Worm (Caenorhabditis elegans): ENCODE results near the gene krr-1.

The krr-1 gene

DNA sequence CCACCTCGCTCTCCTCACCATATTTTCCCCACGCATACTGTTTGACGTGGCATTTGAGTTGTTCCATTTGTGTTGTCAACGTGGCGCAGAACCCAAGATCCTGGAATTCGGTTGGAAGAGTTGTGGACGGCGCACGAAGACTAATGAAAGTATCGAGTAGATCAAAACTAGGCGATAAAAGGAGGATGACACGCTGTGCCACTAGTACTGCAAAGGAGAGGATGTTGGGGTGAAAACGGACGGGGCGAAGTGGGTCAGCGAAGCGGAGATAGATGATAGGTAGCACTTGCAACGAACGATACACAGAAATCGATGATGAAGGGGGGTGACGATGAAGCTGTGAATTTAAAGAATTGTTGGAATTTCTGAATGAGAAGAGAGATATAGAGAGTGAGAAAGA lies 16.0 kb downstream of the krr-1 start, which contains the start of gene C05C8.7:
Gene C05C8.7 (minus strand): TSS at position 100 of the 400 bp plus-strand sequence.
- TF ChIP-seq akir-1 (GFP tag; optimal IDR thresholded peaks at IDR 0.05) (no peak), let-607 (tag; optimal IDR thresholded peaks at IDR 0.05) (no peak), attf-6 (GFP tag; IDR thresholded peaks at IDR 0.05) (no peak), efl-1 (GFP tag; optimal IDR thresholded peaks at IDR 0.05) (no peak), F10E7.11 (tag; optimal IDR thresholded peaks at IDR 0.05) (no peak), F23B12.7 (tag; optimal IDR thresholded peaks at IDR 0.05; ENCODE audit: insufficient read depth) (no peak), ccch-3 (GFP tag; optimal IDR thresholded peaks at IDR 0.05) (no peak), madf-10 (tag; optimal IDR thresholded peaks at IDR 0.05) (no peak), ztf-26 (tag; optimal IDR thresholded peaks at IDR 0.05) (no peak), pbrm-1 (GFP tag; IDR thresholded peaks at IDR 0.05) (no peak), hlh-26 (GFP tag; conservative IDR thresholded peaks at IDR 0.05) (no peak), lin-26 (GFP tag; IDR thresholded peaks at IDR 0.05) (no peak), mel-28 (tag; optimal IDR thresholded peaks at IDR 0.05; ENCODE audit: borderline replicate concordance) (no peak), mxl-1 (tag; optimal IDR thresholded peaks at IDR 0.05) (no peak), hmg-1.2 (GFP tag; IDR thresholded peaks at IDR 0.05) (no peak), bed-2 (GFP tag; IDR thresholded peaks at IDR 0.05) (no peak), nfyb-1 (GFP tag; IDR thresholded peaks at IDR 0.05) (no peak), lsy-27 (tag; optimal IDR thresholded peaks at IDR 0.05; ENCODE audit: borderline replicate concordance, insufficient read depth) (no peak), mcd-1 (GFP tag; IDR thresholded peaks at IDR 0.05) (no peak)

DNA sequence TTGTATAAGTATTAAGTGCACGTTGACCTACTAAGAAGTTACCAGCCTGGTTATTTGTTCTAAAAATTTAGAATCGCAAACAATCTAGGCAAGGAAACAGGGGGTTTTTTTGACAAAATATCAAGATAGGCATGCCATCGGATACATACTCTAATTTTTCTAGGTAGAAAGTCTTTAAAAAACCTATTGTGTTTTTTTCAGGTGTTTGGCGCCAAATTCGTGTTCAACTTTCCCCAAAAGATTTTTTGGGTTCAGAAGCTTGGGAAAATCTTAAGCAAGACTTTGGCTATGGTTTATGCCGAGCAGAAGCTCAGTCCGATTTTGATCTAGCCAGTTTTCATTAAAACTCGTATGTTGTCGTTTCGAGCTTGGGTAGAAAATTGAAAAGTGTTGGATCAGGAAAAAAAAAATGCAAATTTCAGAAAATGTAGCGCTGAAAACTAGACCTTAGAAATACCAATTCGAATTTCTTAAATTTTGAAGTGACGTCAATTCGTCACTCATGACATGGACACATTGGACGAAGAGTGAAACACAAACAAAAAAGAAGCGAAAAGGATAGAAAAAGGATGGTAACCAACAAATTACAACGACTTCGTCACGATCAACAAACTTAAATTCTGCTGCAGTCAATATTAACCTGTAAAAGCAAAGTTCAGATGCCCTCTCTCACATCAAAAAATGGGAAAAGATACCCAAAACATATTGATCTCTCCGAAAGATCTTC lies 17.4 kb downstream of the krr-1 start:
- TF ChIP-seq lsy-27 (tag; optimal IDR thresholded peaks at IDR 0.05; ENCODE audit: borderline replicate concordance, insufficient read depth) (no peak), him-1 (tag; optimal IDR thresholded peaks at IDR 0.05) (no peak), ztf-26 (tag; optimal IDR thresholded peaks at IDR 0.05) (no peak), egl-18 (GFP tag; IDR thresholded peaks at IDR 0.05) (no peak), tlf-1 (GFP tag; optimal IDR thresholded peaks at IDR 0.05) (no peak), hsf-1 (GFP tag; IDR thresholded peaks at IDR 0.05) (no peak), F33H1.4 (GFP tag; IDR thresholded peaks at IDR 0.05) (no peak), F10E7.11 (tag; optimal IDR thresholded peaks at IDR 0.05) (no peak), nhr-90 (tag; optimal IDR thresholded peaks at IDR 0.05) (no peak), snpc-1.1 (tag; optimal IDR thresholded peaks at IDR 0.05; ENCODE audit: insufficient read depth) (no peak), ceh-100 (GFP tag; IDR thresholded peaks at IDR 0.05) (no peak), sea-2 (GFP tag; IDR thresholded peaks at IDR 0.05) (no peak), repo-1 (tag; optimal IDR thresholded peaks at IDR 0.05) (no peak), sdz-38 (tag; optimal IDR thresholded peaks at IDR 0.05) (no peak), lin-40 (tag; optimal IDR thresholded peaks at IDR 0.05) (no peak)

DNA sequence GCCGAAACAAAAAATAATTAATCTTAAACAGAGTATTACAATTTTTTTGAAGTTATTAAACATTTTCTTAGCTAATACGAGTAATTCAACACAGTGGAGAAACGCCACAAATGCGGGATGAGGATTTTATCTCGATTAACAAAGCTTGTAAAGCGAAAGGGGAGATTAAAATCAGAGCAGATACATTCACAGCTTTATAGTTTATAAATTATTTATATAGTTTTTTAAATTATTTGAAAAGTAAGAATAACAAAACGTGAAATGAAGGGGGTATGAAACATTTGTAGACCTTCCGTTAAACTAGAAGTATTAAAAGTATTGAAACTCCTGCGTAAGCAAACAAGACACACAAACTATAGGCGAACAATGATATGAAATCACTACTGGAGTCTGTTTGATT lies 24.1 kb downstream of the krr-1 start, which contains the start of gene C05C8.8:
Gene C05C8.8 (minus strand): TSS at position 101 of the 400 bp plus-strand sequence.
- TF ChIP-seq tlf-1 (GFP tag; optimal IDR thresholded peaks at IDR 0.05), result no peak
- TF ChIP-seq pbrm-1 (GFP tag; IDR thresholded peaks at IDR 0.05), result no peak
- TF ChIP-seq snpc-3.4 (tag; optimal IDR thresholded peaks at IDR 0.05), result no peak
- TF ChIP-seq ztf-6 (GFP tag; IDR thresholded peaks at IDR 0.05), result no peak
- no peak for TF ChIP-seq mcd-1 (GFP tag; IDR thresholded peaks at IDR 0.05)
- TF ChIP-seq rec-8 (tag; optimal IDR thresholded peaks at IDR 0.05), result no peak
- no peak for TF ChIP-seq F55B11.4 (tag; optimal IDR thresholded peaks at IDR 0.05; ENCODE audit: borderline replicate concordance, insufficient read depth)
- no peak for TF ChIP-seq sptf-2 (GFP tag; optimal IDR thresholded peaks at IDR 0.05)
- no peak for TF ChIP-seq madf-10 (tag; optimal IDR thresholded peaks at IDR 0.05)
- no peak for TF ChIP-seq akir-1 (GFP tag; optimal IDR thresholded peaks at IDR 0.05)
- no peak for TF ChIP-seq ceh-40 (GFP tag; IDR thresholded peaks at IDR 0.05)
- no peak for TF ChIP-seq egrh-3 (GFP tag; IDR thresholded peaks at IDR 0.05)
- no peak for TF ChIP-seq lsl-1 (GFP tag; optimal IDR thresholded peaks at IDR 0.05)
- no peak for TF ChIP-seq nhr-179 (tag; optimal IDR thresholded peaks at IDR 0.05)
- TF ChIP-seq die-1 (tag; optimal IDR thresholded peaks at IDR 0.05), result no peak
- no peak for TF ChIP-seq fkh-3 (tag; optimal IDR thresholded peaks at IDR 0.05)
- TF ChIP-seq efl-1 (GFP tag; optimal IDR thresholded peaks at IDR 0.05), result no peak
- no peak for TF ChIP-seq tbp1 (GFP tag; optimal IDR thresholded peaks at IDR 0.05)
- TF ChIP-seq lin-35 (GFP tag; optimal IDR thresholded peaks at IDR 0.05), result no peak
